Fruit fly (Drosophila melanogaster) whole organism, embryonic: ENCODE data around the gene CG32488.

Source experiments
- Aef1 ChIP-seq: fragments of 200-800 bp; sonication (Bioruptor generic); IDR thresholded peaks from 3 replicates; pipeline ENCODE4 v1.3.6; 2022; ENCODE audit warnings: missing biosample characterization, missing genetic modification characterization
- B-H1 ChIP-seq: fragments of 200-800 bp; sonication (Bioruptor generic); IDR thresholded peaks from 3 replicates; pipeline ENCODE4 v1.3.6; 2022; ENCODE audit warnings: missing biosample characterization, missing genetic modification characterization
- Bgb ChIP-seq: fragments of 200-800 bp; sonication (Bioruptor generic); IDR thresholded peaks from 2 replicates; pipeline ENCODE4 v1.3.6; 2022; ENCODE audit warnings: missing biosample characterization, missing genetic modification characterization; ENCODE audit not compliant: partially characterized antibody
- CG10462 ChIP-seq: fragments of 200-800 bp; sonication (Bioruptor generic); optimal IDR thresholded peaks from 2 replicates; lab custom pipeline; 2016; ENCODE audit warnings: missing biosample characterization, missing genetic modification characterization
- CG10565 ChIP-seq: fragments of 200-800 bp; sonication (Bioruptor generic); optimal IDR thresholded peaks from 3 replicates; lab custom pipeline; 2016; ENCODE audit warnings: missing biosample characterization, mild to moderate bottlenecking, missing genetic modification characterization
- CG10979 ChIP-seq: fragments of 200-800 bp; sonication (Bioruptor generic); optimal IDR thresholded peaks from 2 replicates; lab custom pipeline; 2018; ENCODE audit warnings: missing biosample characterization, mild to moderate bottlenecking, missing genetic modification characterization, moderate library complexity
- CG11093 ChIP-seq: fragments of 200-800 bp; sonication (Bioruptor generic); IDR thresholded peaks from 3 replicates; pipeline ENCODE4 v1.3.6; 2022; ENCODE audit warnings: missing biosample characterization, missing genetic modification characterization
- CG11723 ChIP-seq: fragments of 200-800 bp; sonication (Bioruptor generic); optimal IDR thresholded peaks from 2 replicates; lab custom pipeline; 2017; ENCODE audit warnings: missing biosample characterization, mild to moderate bottlenecking, missing genetic modification characterization
- CG12659 ChIP-seq: fragments of 200-800 bp; sonication (Bioruptor generic); optimal IDR thresholded peaks from 3 replicates; lab custom pipeline; 2017; ENCODE audit warnings: mild to moderate bottlenecking, missing biosample characterization, missing genetic modification reagents, missing genetic modification characterization
- CG14860 ChIP-seq: fragments of 200-800 bp; sonication (Bioruptor generic); IDR thresholded peaks from 3 replicates; pipeline ENCODE4 v1.3.6; 2022; ENCODE audit warnings: missing biosample characterization, missing genetic modification characterization; ENCODE audit not compliant: partially characterized antibody
- CG31365 ChIP-seq: fragments of 200-800 bp; sonication (Bioruptor generic); optimal IDR thresholded peaks from 2 replicates; lab custom pipeline; 2018; ENCODE audit warnings: missing biosample characterization, mild to moderate bottlenecking, missing genetic modification characterization
- CG3995 ChIP-seq: fragments of 200-800 bp; sonication (Bioruptor generic); optimal IDR thresholded peaks from 3 replicates; lab custom pipeline; 2016; ENCODE audit warnings: missing biosample characterization, missing genetic modification characterization
- CG42726 ChIP-seq: fragments of 200-800 bp; sonication (Bioruptor generic); IDR thresholded peaks from 2 replicates; pipeline ENCODE4 v1.3.6; 2022; ENCODE audit warnings: missing biosample characterization, missing genetic modification characterization; ENCODE audit not compliant: partially characterized antibody
- CG4617 ChIP-seq: fragments of 200-800 bp; sonication (Bioruptor generic); optimal IDR thresholded peaks from 3 replicates; lab custom pipeline; 2016; ENCODE audit warnings: missing biosample characterization, missing genetic modification characterization, borderline replicate concordance
- CG6765 ChIP-seq: fragments of 200-800 bp; sonication (Bioruptor generic); optimal IDR thresholded peaks from 3 replicates; lab custom pipeline; 2017; ENCODE audit warnings: missing biosample characterization, mild to moderate bottlenecking, missing genetic modification characterization
- CG8359 ChIP-seq: fragments of 200-800 bp; sonication (Bioruptor generic); optimal IDR thresholded peaks from 2 replicates; lab custom pipeline; 2017; ENCODE audit warnings: missing biosample characterization, mild to moderate bottlenecking, missing genetic modification characterization, borderline replicate concordance
- CG8924 ChIP-seq: fragments of 200-800 bp; optimal IDR thresholded peaks from 3 replicates; lab custom pipeline; 2019; ENCODE audit warnings: missing biosample characterization, mild to moderate bottlenecking, missing genetic modification characterization, moderate library complexity
- CG8944 ChIP-seq: fragments of 200-800 bp; sonication (Bioruptor generic); optimal IDR thresholded peaks from 3 replicates; lab custom pipeline; 2016; ENCODE audit warnings: missing biosample characterization, missing genetic modification characterization
- Deaf1 ChIP-seq: fragments of 200-800 bp; optimal IDR thresholded peaks from 3 replicates; lab custom pipeline; 2019; ENCODE audit warnings: missing biosample characterization, mild to moderate bottlenecking, missing genetic modification characterization, moderate library complexity
- Dp ChIP-seq: fragments of 200-800 bp; sonication (Bioruptor generic); optimal IDR thresholded peaks from 2 replicates; lab custom pipeline; 2018; ENCODE audit warnings: missing biosample characterization, mild to moderate bottlenecking, missing genetic modification characterization, moderate library complexity
- H2.0 ChIP-seq: fragments of 200-800 bp; sonication (Bioruptor generic); IDR thresholded peaks from 2 replicates; pipeline ENCODE4 v1.3.6; 2022; ENCODE audit warnings: missing biosample characterization, missing genetic modification characterization
- HHEX ChIP-seq: fragments of 200-800 bp; sonication (Bioruptor generic); optimal IDR thresholded peaks from 3 replicates; lab custom pipeline; 2017; ENCODE audit warnings: missing biosample characterization, mild to moderate bottlenecking, missing genetic modification characterization, missing genetic modification reagents
- MBD-R2 ChIP-seq: fragments of 200-800 bp; sonication (Bioruptor generic); IDR thresholded peaks from 2 replicates; pipeline ENCODE4 v1.3.6; 2022; ENCODE audit warnings: missing biosample characterization, missing genetic modification characterization
- Max ChIP-seq: fragments of 200-800 bp; sonication (Bioruptor generic); optimal IDR thresholded peaks from 2 replicates; lab custom pipeline; 2016; ENCODE audit warnings: missing biosample characterization, mild to moderate bottlenecking, missing genetic modification characterization
- Myb ChIP-seq: fragments of 200-800 bp; sonication (Bioruptor generic); optimal IDR thresholded peaks from 2 replicates; lab custom pipeline; 2016; ENCODE audit warnings: missing biosample characterization, missing genetic modification characterization
- NK7.1 ChIP-seq: fragments of 200-800 bp; sonication (Bioruptor generic); optimal IDR thresholded peaks from 3 replicates; lab custom pipeline; 2016; ENCODE audit warnings: missing biosample characterization, missing genetic modification characterization
- Nf-YA ChIP-seq: fragments of 200-800 bp; sonication (Bioruptor generic); IDR thresholded peaks from 2 replicates; pipeline ENCODE4 v1.3.6; 2022; ENCODE audit warnings: missing biosample characterization, missing genetic modification characterization
- Nf-YC ChIP-seq: fragments of 200-800 bp; optimal IDR thresholded peaks from 3 replicates; lab custom pipeline; 2019; ENCODE audit warnings: missing biosample characterization, mild to moderate bottlenecking, missing genetic modification characterization, moderate library complexity
- Oaz ChIP-seq: fragments of 200-800 bp; sonication (Bioruptor generic); IDR thresholded peaks from 2 replicates; pipeline ENCODE4 v1.3.6; 2022; ENCODE audit warnings: missing biosample characterization, missing genetic modification characterization
- Optix ChIP-seq: fragments of 200-800 bp; sonication (Bioruptor generic); IDR thresholded peaks from 3 replicates; pipeline ENCODE4 v1.3.6; 2022; ENCODE audit warnings: missing biosample characterization, missing genetic modification characterization
- al ChIP-seq: fragments of 200-800 bp; sonication (Bioruptor generic); IDR thresholded peaks from 2 replicates; pipeline ENCODE4 v1.3.6; 2022; ENCODE audit warnings: missing biosample characterization, missing genetic modification characterization
- ato ChIP-seq: fragments of 200-800 bp; sonication (Bioruptor generic); IDR thresholded peaks from 2 replicates; pipeline ENCODE4 v1.3.6; 2022; ENCODE audit warnings: missing biosample characterization, missing genetic modification characterization; ENCODE audit not compliant: partially characterized antibody
- crp ChIP-seq, 2 experiments: fragments of 200-800 bp; sonication (Bioruptor generic); optimal IDR thresholded peaks; 2 replicates in 1 of 2; 3 replicates in 1 of 2; lab custom pipeline; 2017; ENCODE audit warnings: missing biosample characterization in 2 of 2, missing genetic modification characterization in 2 of 2, mild to moderate bottlenecking in 1 of 2, moderate library complexity in 1 of 2
- cwo ChIP-seq: fragments of 200-800 bp; sonication (Bioruptor generic); optimal IDR thresholded peaks from 3 replicates; lab custom pipeline; 2017; ENCODE audit warnings: missing biosample characterization, missing genetic modification characterization, mild to moderate bottlenecking, moderate library complexity, missing genetic modification reagents
- ems ChIP-seq: fragments of 200-800 bp; sonication (Bioruptor generic); optimal IDR thresholded peaks from 3 replicates; lab custom pipeline; 2016; ENCODE audit warnings: missing biosample characterization, missing genetic modification characterization
- ewg ChIP-seq: fragments of 200-800 bp; sonication (Bioruptor generic); optimal IDR thresholded peaks from 3 replicates; lab custom pipeline; 2017; ENCODE audit warnings: mild to moderate bottlenecking, missing biosample characterization, missing genetic modification reagents, missing genetic modification characterization
- gfzf ChIP-seq: fragments of 200-800 bp; sonication (Bioruptor generic); optimal IDR thresholded peaks from 2 replicates; lab custom pipeline; 2016; ENCODE audit warnings: missing biosample characterization, mild to moderate bottlenecking, missing genetic modification characterization, moderate library complexity
- gsb ChIP-seq: fragments of 200-800 bp; sonication (Bioruptor generic); IDR thresholded peaks from 2 replicates; pipeline ENCODE4 v1.3.6; 2022; ENCODE audit warnings: missing biosample characterization, missing genetic modification characterization
- insv ChIP-seq, 2 experiments: fragments of 200-800 bp; sonication (Bioruptor generic); optimal IDR thresholded peaks; 3 replicates each; lab custom pipeline; 2016 to 2018; ENCODE audit warnings: missing biosample characterization in 2 of 2, missing genetic modification characterization in 2 of 2
- klu ChIP-seq: fragments of 200-800 bp; sonication (Bioruptor generic); IDR thresholded peaks from 2 replicates; pipeline ENCODE4 v1.3.6; 2022; ENCODE audit warnings: missing biosample characterization, missing genetic modification characterization
- luna ChIP-seq: fragments of 200-800 bp; sonication (Bioruptor generic); optimal IDR thresholded peaks from 2 replicates; lab custom pipeline; 2016; ENCODE audit warnings: missing biosample characterization, missing genetic modification characterization
- mam ChIP-seq: fragments of 200-800 bp; sonication (Bioruptor generic); optimal IDR thresholded peaks from 3 replicates; lab custom pipeline; 2016; ENCODE audit warnings: missing biosample characterization, missing genetic modification characterization
- mirr ChIP-seq: fragments of 200-800 bp; sonication (Bioruptor generic); optimal IDR thresholded peaks from 3 replicates; lab custom pipeline; 2018; ENCODE audit warnings: missing biosample characterization, mild to moderate bottlenecking, missing genetic modification characterization
- phol ChIP-seq: fragments of 200-800 bp; sonication (Bioruptor generic); optimal IDR thresholded peaks from 3 replicates; lab custom pipeline; 2018; ENCODE audit warnings: missing biosample characterization, mild to moderate bottlenecking, missing genetic modification characterization, moderate library complexity
- pita ChIP-seq: fragments of 200-800 bp; sonication (Bioruptor generic); optimal IDR thresholded peaks from 2 replicates; lab custom pipeline; 2017; ENCODE audit warnings: missing biosample characterization, mild to moderate bottlenecking, missing genetic modification characterization
- pnt ChIP-seq: fragments of 200-800 bp; sonication (Bioruptor generic); optimal IDR thresholded peaks from 3 replicates; lab custom pipeline; 2016; ENCODE audit warnings: missing biosample characterization, missing genetic modification characterization
- sens ChIP-seq: fragments of 200-800 bp; sonication (Bioruptor generic); peaks from one replicate; lab custom pipeline; 2016; ENCODE audit warnings: missing biosample characterization, missing genetic modification characterization
- sima ChIP-seq: fragments of 200-800 bp; sonication (Bioruptor generic); optimal IDR thresholded peaks from 2 replicates; lab custom pipeline; 2016; ENCODE audit warnings: missing biosample characterization, missing genetic modification characterization
- zen2 ChIP-seq: fragments of 200-800 bp; sonication (Bioruptor generic); IDR thresholded peaks from 3 replicates; pipeline ENCODE4 v1.3.6; 2022; ENCODE audit warnings: missing biosample characterization, missing genetic modification characterization; ENCODE audit not compliant: partially characterized antibody

The CG32488 gene

dm6 chr3L:3034779-3035643, 19.1 kb upstream of the CG32488 start, which contains the start of gene CG2162 (continued):
- peak; percentile 84 for TF ChIP-seq gfzf (GFP tag; lab: Kevin White, UChicago)
- TF ChIP-seq CG10979 (tag; lab: Kevin White, UChicago) = no peak
- no peak for TF ChIP-seq HHEX
- TF ChIP-seq mam = no peak
- no peak for TF ChIP-seq CG8359 (GFP tag; lab: Kevin White, UChicago)
- TF ChIP-seq CG4617 (GFP tag; lab: Kevin White, UChicago) = peak; percentile 15
- no peak for TF ChIP-seq NK7.1
- TF ChIP-seq mirr (GFP tag; lab: Kevin White, UChicago) = peak; percentile 5
- peak; percentile 8 for TF ChIP-seq ewg (GFP tag; lab: Kevin White, UChicago)
- no peak for TF ChIP-seq ems (GFP tag; lab: Kevin White, UChicago)
- TF ChIP-seq Oaz (GFP tag; lab: Robert Waterston, UW) = no peak
- TF ChIP-seq CG10565 (GFP tag; lab: Kevin White, UChicago) = no peak
- TF ChIP-seq Dp (GFP tag; lab: Kevin White, UChicago) = peak; percentile 88
- 0 out of 2 replicates have a peak, but pooled peaks have one; percentile 21 for TF ChIP-seq MBD-R2 (GFP tag; lab: Robert Waterston, UW)
- TF ChIP-seq gsb (GFP tag; lab: Robert Waterston, UW) = no peak
- TF ChIP-seq CG3995 (GFP tag; lab: Kevin White, UChicago) = peak; percentile 1
- peak; percentile 41 for TF ChIP-seq Nf-YC (tag; lab: Kevin White, UChicago)
- no peak for TF ChIP-seq Max (GFP tag; lab: Kevin White, UChicago)
- TF ChIP-seq al = no peak
- no peak for TF ChIP-seq phol
- no peak for TF ChIP-seq H2.0 (GFP tag; lab: Robert Waterston, UW)
- no peak for TF ChIP-seq CG11093 (GFP tag; lab: Robert Waterston, UW)
- peak; percentile 27 for TF ChIP-seq Myb (GFP tag; lab: Kevin White, UChicago)
- TF ChIP-seq sens = peak; percentile 59
- peak; percentile 59 for TF ChIP-seq Bgb (GFP tag; lab: Robert Waterston, UW)
- TF ChIP-seq CG42726 (GFP tag; lab: Robert Waterston, UW) = no peak
- no peak for TF ChIP-seq CG8944 (GFP tag; lab: Kevin White, UChicago)
- peak; percentile 7 for TF ChIP-seq CG12659 (GFP tag; lab: Kevin White, UChicago)
- no peak for TF ChIP-seq sima
- TF ChIP-seq CG8924 = no peak
- TF ChIP-seq crp (GFP tag; optimal IDR thresholded peaks at IDR 0.05; lab: Kevin White, UChicago) = no peak
- TF ChIP-seq Nf-YA (GFP tag; lab: Robert Waterston, UW) = no peak
- TF ChIP-seq Deaf1 (tag; lab: Kevin White, UChicago) = peak; percentile 80
- no peak for TF ChIP-seq Optix (GFP tag; lab: Robert Waterston, UW)
- no peak for TF ChIP-seq CG11723 (GFP tag; lab: Kevin White, UChicago)
- no peak for TF ChIP-seq cwo (GFP tag; lab: Kevin White, UChicago)
- no peak for TF ChIP-seq CG31365 (tag; lab: Kevin White, UChicago)
- TF ChIP-seq zen2 (GFP tag; lab: Robert Waterston, UW) = no peak
- TF ChIP-seq CG14860 (GFP tag; lab: Robert Waterston, UW) = no peak
- TF ChIP-seq CG10462 (GFP tag; lab: Kevin White, UChicago) = no peak
- no peak for TF ChIP-seq pita (GFP tag; lab: Kevin White, UChicago)
- no peak for TF ChIP-seq pnt (GFP tag; lab: Kevin White, UChicago)
- TF ChIP-seq luna (GFP tag; lab: Kevin White, UChicago) = no peak
- no peak for TF ChIP-seq insv (GFP tag; optimal IDR thresholded peaks at IDR 0.05; lab: Kevin White, UChicago)
- peak; percentile 32 for TF ChIP-seq CG6765 (GFP tag; lab: Kevin White, UChicago)
- no peak for TF ChIP-seq ato (GFP tag; lab: Robert Waterston, UW)
- no peak for TF ChIP-seq B-H1 (GFP tag; lab: Robert Waterston, UW)
- TF ChIP-seq Aef1 = peak; percentile 57
- no peak for TF ChIP-seq klu (GFP tag; lab: Robert Waterston, UW)
